Fruit fly (Drosophila melanogaster) whole organism, embryonic: ENCODE results near the gene mof.
A peak's percentile ranks its signal among the peaks of the same experiment; 100 is the strongest.

ENCODE experiments used
- Atf6 ChIP-seq: fragments of 200-800 bp; sonication (Bioruptor generic); IDR thresholded peaks from 2 replicates; pipeline ENCODE4 v1.3.6; 2022; ENCODE audit warnings: missing biosample characterization, missing genetic modification characterization
- CG10147 ChIP-seq: fragments of 200-800 bp; sonication (Bioruptor generic); optimal IDR thresholded peaks from 2 replicates; lab custom pipeline; 2019; ENCODE audit warnings: missing biosample characterization, mild to moderate bottlenecking, missing genetic modification characterization, moderate library complexity
- CG10209 ChIP-seq: fragments of 200-800 bp; sonication (Bioruptor generic); optimal IDR thresholded peaks from 3 replicates; lab custom pipeline; 2017; ENCODE audit warnings: missing biosample characterization, mild to moderate bottlenecking, missing genetic modification characterization, missing genetic modification reagents
- CG1024 ChIP-seq: fragments of 200-800 bp; sonication (Bioruptor generic); IDR thresholded peaks from 2 replicates; pipeline ENCODE4 v1.3.6; 2022; ENCODE audit warnings: missing biosample characterization, missing genetic modification characterization
- CG10267 ChIP-seq: fragments of 200-800 bp; sonication (Bioruptor generic); optimal IDR thresholded peaks from 2 replicates; lab custom pipeline; 2018; ENCODE audit warnings: missing biosample characterization, mild to moderate bottlenecking, missing genetic modification characterization, moderate library complexity
- CG13123 ChIP-seq: fragments of 200-800 bp; sonication (Bioruptor generic); optimal IDR thresholded peaks from 2 replicates; lab custom pipeline; 2016; ENCODE audit warnings: missing biosample characterization, missing genetic modification characterization
- CG14014 ChIP-seq: fragments of 200-800 bp; sonication (Bioruptor generic); IDR thresholded peaks from 2 replicates; pipeline ENCODE4 v1.3.6; 2022; ENCODE audit warnings: missing biosample characterization, missing genetic modification characterization
- CG14710 ChIP-seq: fragments of 200-800 bp; sonication (Bioruptor generic); optimal IDR thresholded peaks from 3 replicates; lab custom pipeline; 2019; ENCODE audit warnings: missing biosample characterization, mild to moderate bottlenecking, missing genetic modification characterization, moderate library complexity
- CG15269 ChIP-seq: fragments of 200-800 bp; sonication (Bioruptor generic); optimal IDR thresholded peaks from 2 replicates; lab custom pipeline; 2018; ENCODE audit warnings: missing biosample characterization, mild to moderate bottlenecking, missing genetic modification characterization, moderate library complexity
- CG16813 ChIP-seq: fragments of 200-800 bp; sonication (Bioruptor generic); IDR thresholded peaks from 3 replicates; pipeline ENCODE4 v1.3.6; 2022; ENCODE audit warnings: missing biosample characterization, missing genetic modification characterization; ENCODE audit not compliant: partially characterized antibody
- CG17359 ChIP-seq: fragments of 200-800 bp; sonication (Bioruptor generic); optimal IDR thresholded peaks from 3 replicates; lab custom pipeline; 2018; ENCODE audit warnings: missing biosample characterization, mild to moderate bottlenecking, missing genetic modification characterization, moderate library complexity
- CG17361 ChIP-seq: fragments of 200-800 bp; sonication (Bioruptor generic); IDR thresholded peaks from 3 replicates; pipeline ENCODE4 v1.3.6; 2022; ENCODE audit warnings: missing biosample characterization, missing genetic modification characterization
- CG17385 ChIP-seq: fragments of 200-800 bp; sonication (Bioruptor generic); optimal IDR thresholded peaks from 3 replicates; lab custom pipeline; 2018; ENCODE audit warnings: missing biosample characterization, mild to moderate bottlenecking, missing genetic modification characterization
- CG18262 ChIP-seq: fragments of 200-800 bp; optimal IDR thresholded peaks from 3 replicates; lab custom pipeline; 2019; ENCODE audit warnings: missing biosample characterization, mild to moderate bottlenecking, missing genetic modification characterization, moderate library complexity
- CG1832 ChIP-seq: fragments of 200-800 bp; sonication (Bioruptor generic); optimal IDR thresholded peaks from 2 replicates; lab custom pipeline; 2017; ENCODE audit warnings: missing biosample characterization, mild to moderate bottlenecking, missing genetic modification characterization, inconsistent platforms
- CG18599 ChIP-seq: fragments of 200-800 bp; sonication (Bioruptor generic); optimal IDR thresholded peaks from 3 replicates; lab custom pipeline; 2017; ENCODE audit warnings: missing biosample characterization, missing genetic modification characterization, mild to moderate bottlenecking, moderate library complexity, missing genetic modification reagents
- CG30403 ChIP-seq: fragments of 200-800 bp; sonication (Bioruptor generic); optimal IDR thresholded peaks from 3 replicates; lab custom pipeline; 2016; ENCODE audit warnings: missing biosample characterization, missing genetic modification characterization
- CG31441 ChIP-seq: fragments of 200-800 bp; sonication (Bioruptor generic); IDR thresholded peaks from 2 replicates; pipeline ENCODE4 v1.3.6; 2022; ENCODE audit warnings: missing biosample characterization, missing genetic modification characterization
- CG3838 ChIP-seq: fragments of 200-800 bp; sonication (Bioruptor generic); optimal IDR thresholded peaks from 3 replicates; lab custom pipeline; 2016; ENCODE audit warnings: missing biosample characterization, missing genetic modification characterization
- CG6254 ChIP-seq: fragments of 200-800 bp; sonication (Bioruptor generic); optimal IDR thresholded peaks from 3 replicates; lab custom pipeline; 2017; ENCODE audit warnings: mild to moderate bottlenecking, missing biosample characterization, missing genetic modification reagents, missing genetic modification characterization
- CG6689 ChIP-seq: fragments of 200-800 bp; sonication (Bioruptor generic); IDR thresholded peaks from 2 replicates; pipeline ENCODE4 v1.3.6; 2022; ENCODE audit warnings: missing biosample characterization, missing genetic modification characterization
- D ChIP-seq, 2 experiments: fragments of 200-800 bp in 1 of 2; fragments of >200 bp in 1 of 2; sonication (Bioruptor generic) in 1 of 2; optimal IDR thresholded peaks; 2 replicates in 1 of 2; 3 replicates in 1 of 2; lab custom pipeline; 2017; ENCODE audit warnings: mild to moderate bottlenecking in 1 of 2, missing biosample characterization in 1 of 2, missing genetic modification characterization in 1 of 2, missing genetic modification reagents in 1 of 2
- Dip2 ChIP-seq: fragments of 200-800 bp; sonication (Bioruptor generic); IDR thresholded peaks from 2 replicates; pipeline ENCODE4 v1.3.6; 2022; ENCODE audit warnings: missing biosample characterization, missing genetic modification characterization
- E2f2 ChIP-seq: fragments of 200-800 bp; sonication (Bioruptor generic); IDR thresholded peaks from 2 replicates; pipeline ENCODE4 v1.3.6; 2022; ENCODE audit warnings: missing biosample characterization, missing genetic modification characterization
- H15 ChIP-seq: fragments of 200-800 bp; sonication (Bioruptor generic); IDR thresholded peaks from 3 replicates; pipeline ENCODE4 v1.3.6; 2022; ENCODE audit warnings: missing biosample characterization, missing genetic modification characterization
- Hmr ChIP-seq: fragments of 200-800 bp; sonication (Bioruptor generic); optimal IDR thresholded peaks from 3 replicates; lab custom pipeline; 2017; ENCODE audit warnings: mild to moderate bottlenecking, missing biosample characterization, missing genetic modification reagents, missing genetic modification characterization
- MTF-1 ChIP-seq: fragments of 200-800 bp; sonication (Bioruptor generic); optimal IDR thresholded peaks from 2 replicates; lab custom pipeline; 2018; ENCODE audit warnings: missing biosample characterization, mild to moderate bottlenecking, missing genetic modification characterization, borderline replicate concordance
- NK7.1 ChIP-seq: fragments of 200-800 bp; sonication (Bioruptor generic); optimal IDR thresholded peaks from 3 replicates; lab custom pipeline; 2016; ENCODE audit warnings: missing biosample characterization, missing genetic modification characterization
- Ptx1 ChIP-seq: fragments of 200-800 bp; sonication (Bioruptor generic); IDR thresholded peaks from 2 replicates; pipeline ENCODE4 v1.3.6; 2022; ENCODE audit warnings: missing biosample characterization, missing genetic modification characterization
- Sox100B ChIP-seq: fragments of 200-800 bp; sonication (Bioruptor generic); optimal IDR thresholded peaks from 3 replicates; lab custom pipeline; 2018; ENCODE audit warnings: missing biosample characterization, mild to moderate bottlenecking, missing genetic modification characterization
- Sox102F ChIP-seq: fragments of 200-800 bp; sonication (Bioruptor generic); optimal IDR thresholded peaks from 2 replicates; lab custom pipeline; 2018; ENCODE audit warnings: missing biosample characterization, mild to moderate bottlenecking, missing genetic modification characterization, moderate library complexity
- Xrp1 ChIP-seq: fragments of 200-800 bp; sonication (Bioruptor generic); IDR thresholded peaks from 2 replicates; pipeline ENCODE4 v1.3.6; 2022; ENCODE audit warnings: missing biosample characterization, missing genetic modification characterization
- bsh ChIP-seq, 2 experiments: fragments of 200-800 bp; sonication (Bioruptor generic); optimal IDR thresholded peaks; 2 replicates each; lab custom pipeline; 2017 to 2018; ENCODE audit warnings: mild to moderate bottlenecking in 2 of 2, missing biosample characterization in 2 of 2, missing genetic modification characterization in 2 of 2, moderate library complexity in 1 of 2
- ci ChIP-seq: fragments of 200-800 bp; sonication (Bioruptor generic); IDR thresholded peaks from 3 replicates; pipeline ENCODE4 v1.3.6; 2022; ENCODE audit warnings: missing biosample characterization, missing genetic modification characterization
- dmrt11E ChIP-seq: fragments of 200-800 bp; sonication (Bioruptor generic); optimal IDR thresholded peaks from 3 replicates; lab custom pipeline; 2018; ENCODE audit warnings: missing biosample characterization, mild to moderate bottlenecking, missing genetic modification characterization, moderate library complexity
- ewg ChIP-seq: fragments of 200-800 bp; sonication (Bioruptor generic); optimal IDR thresholded peaks from 3 replicates; lab custom pipeline; 2017; ENCODE audit warnings: mild to moderate bottlenecking, missing biosample characterization, missing genetic modification reagents, missing genetic modification characterization
- fd96Cb ChIP-seq: fragments of 200-800 bp; sonication (Bioruptor generic); optimal IDR thresholded peaks from 2 replicates; lab custom pipeline; 2018; ENCODE audit warnings: missing biosample characterization, mild to moderate bottlenecking, missing genetic modification characterization, moderate library complexity
- ind ChIP-seq: fragments of 200-800 bp; sonication (Bioruptor generic); optimal IDR thresholded peaks from 3 replicates; lab custom pipeline; 2016; ENCODE audit warnings: missing biosample characterization, missing genetic modification characterization
- knrl ChIP-seq: fragments of 200-800 bp; sonication (Bioruptor generic); IDR thresholded peaks from 3 replicates; pipeline ENCODE4 v1.3.6; 2022; ENCODE audit warnings: missing biosample characterization, missing genetic modification characterization; ENCODE audit not compliant: partially characterized antibody
- lmd ChIP-seq: fragments of 200-800 bp; sonication (Bioruptor generic); IDR thresholded peaks from 2 replicates; pipeline ENCODE4 v1.3.6; 2022; ENCODE audit warnings: missing biosample characterization, missing genetic modification characterization
- pan ChIP-seq, 4 experiments: fragments of >200 bp in 3 of 4; fragments of 200-800 bp in 1 of 4; sonication (Bioruptor generic) in 1 of 4; optimal IDR thresholded peaks in 3 of 4; IDR thresholded peaks in 1 of 4; 2 replicates each; pipeline versions ENCODE4 v1.3.6 to Lab custom; 2017 to 2022; ENCODE audit warnings: missing biosample characterization in 2 of 4, missing genetic modification characterization in 2 of 4, mixed read lengths in 1 of 4
- pnt ChIP-seq: fragments of 200-800 bp; sonication (Bioruptor generic); optimal IDR thresholded peaks from 3 replicates; lab custom pipeline; 2016; ENCODE audit warnings: missing biosample characterization, missing genetic modification characterization
- ranshi ChIP-seq: fragments of 200-800 bp; sonication (Bioruptor generic); IDR thresholded peaks from 2 replicates; pipeline ENCODE4 v1.3.6; 2022; ENCODE audit warnings: missing biosample characterization, missing genetic modification characterization
- run ChIP-seq: fragments of 200-800 bp; sonication (Bioruptor generic); optimal IDR thresholded peaks from 3 replicates; lab custom pipeline; 2018; ENCODE audit warnings: missing biosample characterization, mild to moderate bottlenecking, missing genetic modification characterization
- sens ChIP-seq: fragments of 200-800 bp; sonication (Bioruptor generic); peaks from one replicate; lab custom pipeline; 2016; ENCODE audit warnings: missing biosample characterization, missing genetic modification characterization
- sna ChIP-seq: fragments of 200-800 bp; sonication (Bioruptor generic); IDR thresholded peaks from 2 replicates; pipeline ENCODE4 v1.3.6; 2022; ENCODE audit warnings: missing biosample characterization, missing genetic modification characterization; ENCODE audit not compliant: partially characterized antibody
- tll ChIP-seq, 2 experiments: fragments of 200-800 bp in 1 of 2; fragments of >200 bp in 1 of 2; sonication (Bioruptor generic) in 1 of 2; optimal IDR thresholded peaks; 2 replicates each; lab custom pipeline; 2017 to 2019; ENCODE audit warnings: missing biosample characterization in 2 of 2, missing genetic modification characterization in 2 of 2, mild to moderate bottlenecking in 1 of 2, moderate library complexity in 1 of 2
- toy ChIP-seq: fragments of 200-800 bp; sonication (Bioruptor generic); IDR thresholded peaks from 2 replicates; pipeline ENCODE4 v1.3.6; 2022; ENCODE audit warnings: missing biosample characterization, missing genetic modification characterization
- ttk ChIP-seq: fragments of 200-800 bp; sonication (Bioruptor generic); IDR thresholded peaks from 2 replicates; pipeline ENCODE4 v2.1.2; 2022; ENCODE audit warnings: missing biosample characterization, missing genetic modification characterization
- zf30C ChIP-seq: fragments of 200-800 bp; sonication (Bioruptor generic); optimal IDR thresholded peaks from 3 replicates; lab custom pipeline; 2018; ENCODE audit warnings: missing biosample characterization, mild to moderate bottlenecking, missing genetic modification characterization

The mof gene

DNA sequence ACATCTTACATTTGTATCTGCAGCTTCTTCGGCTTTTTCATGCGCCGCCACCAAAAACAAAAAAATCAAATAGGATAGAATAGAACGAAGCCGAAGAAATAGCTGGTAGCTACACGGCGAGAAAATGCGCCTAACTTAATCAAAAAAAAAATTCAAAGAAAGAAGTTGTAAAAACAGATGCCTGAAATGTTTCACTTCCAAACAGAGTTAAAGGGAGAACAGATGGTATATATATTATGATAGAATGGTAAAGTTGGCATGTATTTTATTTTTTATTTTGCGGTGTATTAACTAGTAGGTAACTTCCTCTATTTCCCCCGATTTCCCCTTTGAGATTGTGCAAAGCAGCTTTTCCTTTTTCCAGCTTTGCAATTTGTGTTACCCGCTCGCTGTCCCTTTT is 47.7 kb upstream of the mof start (continued):
- TF ChIP-seq CG17359 (peak; percentile 43), bsh (GFP tag; optimal IDR thresholded peaks at IDR 0.05; lab: Kevin White, UChicago) (peak; percentile 60 to 82), E2f2 (0 out of 2 replicates have a peak, but pooled peaks have one; percentile 14), CG6254 (GFP tag; lab: Kevin White, UChicago) (no peak), ranshi (0 out of 2 replicates have a peak, but pooled peaks have one; percentile 6), CG10147 (GFP tag; lab: Kevin White, UChicago) (peak; percentile 11), ind (GFP tag; lab: Kevin White, UChicago) (peak; percentile 18), Xrp1 (GFP tag; lab: Robert Waterston, UW) (peak; percentile 58), sna (GFP tag; lab: Robert Waterston, UW) (no peak), fd96Cb (tag; lab: Kevin White, UChicago) (peak; percentile 23), CG30403 (peak; percentile 44), sens (GFP tag; lab: Kevin White, UChicago) (peak; percentile 70), Sox102F (GFP tag; lab: Kevin White, UChicago) (peak; percentile 54), Hmr (peak; percentile 2), toy (GFP tag; lab: Robert Waterston, UW) (no peak), Ptx1 (peak; percentile 39), ttk (no peak), CG14014 (GFP tag; lab: Robert Waterston, UW) (peak; percentile 27; the same call in 1 of the 2 replicates), CG18262 (tag; lab: Kevin White, UChicago) (peak; percentile 32), Sox100B (peak; percentile 26), MTF-1 (GFP tag; lab: Kevin White, UChicago) (no peak), ewg (no peak), CG14710 (tag; lab: Kevin White, UChicago) (peak; percentile 24), tll (GFP tag; optimal IDR thresholded peaks at IDR 0.05; lab: Kevin White, UChicago) (no peak), CG10209 (peak; percentile 21), CG15269 (tag; lab: Kevin White, UChicago) (peak; percentile 4), ci (GFP tag; lab: Robert Waterston, UW) (0 out of 3 replicates have a peak, but pooled peaks have one; percentile 37), lmd (GFP tag; lab: Robert Waterston, UW) (peak; percentile 38), zf30C (no peak), D (optimal IDR thresholded peaks at IDR 0.05; lab: Kevin White, UChicago) (no peak), D (GFP tag; optimal IDR thresholded peaks at IDR 0.05; lab: Kevin White, UChicago) (peak; percentile 17), CG10267 (tag; lab: Kevin White, UChicago) (peak; percentile 6), CG17385 (peak; percentile 16), dmrt11E (tag; lab: Kevin White, UChicago) (peak; percentile 17), Dip2 (no peak), run (tag; lab: Kevin White, UChicago) (no peak), knrl (GFP tag; lab: Robert Waterston, UW) (no peak), CG18599 (GFP tag; lab: Kevin White, UChicago) (peak; percentile 53)

- TF ChIP-seq H15 (GFP tag; lab: Robert Waterston, UW) (no peak), pan (optimal IDR thresholded peaks at IDR 0.05; lab: Kevin White, UChicago) (no peak), pan (GFP tag; optimal IDR thresholded peaks at IDR 0.05 in 1 of 2, IDR thresholded peaks at IDR 0.05 in 1 of 2) (no peak), NK7.1 (GFP tag; lab: Kevin White, UChicago) (no peak), CG13123 (no peak), ci (GFP tag; lab: Robert Waterston, UW) (0 out of 3 replicates have a peak, but pooled peaks have one; percentile 17), CG31441 (0 out of 2 replicates have a peak, but pooled peaks have one; percentile 28), CG17361 (GFP tag; lab: Robert Waterston, UW) (0 out of 3 replicates have a peak, but pooled peaks have one; percentile 13), CG3838 (GFP tag; lab: Kevin White, UChicago) (no peak), Atf6 (GFP tag; lab: Robert Waterston, UW) (peak; percentile 54; the same call in 1 of the 2 replicates), CG1024 (GFP tag; lab: Robert Waterston, UW) (no peak), pnt (GFP tag; lab: Kevin White, UChicago) (peak; percentile 39), CG6689 (GFP tag; lab: Robert Waterston, UW) (peak; percentile 33; the same call in 1 of the 2 replicates), CG16813 (GFP tag; lab: Robert Waterston, UW) (peak; percentile 33; the same call in 1 of the 3 replicates), CG1832 (GFP tag; lab: Kevin White, UChicago) (no peak)
Measured at dm6 chrX:5923124-5923523, 46.5 kb upstream of the mof start.
